Fruit fly (Drosophila melanogaster) S2 (cell line): ENCODE measurements around the gene CG42788.
A peak's percentile ranks its signal among the peaks of the same experiment; 100 is the strongest.

Experiments
- CG8478 ChIP-seq: fragments of >200 bp; optimal IDR thresholded peaks from 2 replicates; lab custom pipeline; 2018
- CTCF ChIP-seq, 2 experiments: fragments of >200 bp; optimal IDR thresholded peaks; 2 replicates each; lab custom pipeline; 2018

Gene CG42788

dm6 chr3R:15110135-15110534 is 21.6 kb downstream of the CG42788 start:
- TF ChIP-seq CTCF (optimal IDR thresholded peaks at IDR 0.05; lab: Kevin White, UChicago), result no peak
- TF ChIP-seq CG8478 (lab: Kevin White, UChicago), result no peak

dm6 chr3R:15095550-15096031 is 36.1 kb downstream of the CG42788 start, which contains the start of gene CG6966:
Gene CG6966 (minus strand): TSS chr3R:15095631.
- TF ChIP-seq CG8478 (lab: Kevin White, UChicago) (no peak), CTCF (optimal IDR thresholded peaks at IDR 0.05; lab: Kevin White, UChicago) (peak; percentile 77 to 79)

DNA sequence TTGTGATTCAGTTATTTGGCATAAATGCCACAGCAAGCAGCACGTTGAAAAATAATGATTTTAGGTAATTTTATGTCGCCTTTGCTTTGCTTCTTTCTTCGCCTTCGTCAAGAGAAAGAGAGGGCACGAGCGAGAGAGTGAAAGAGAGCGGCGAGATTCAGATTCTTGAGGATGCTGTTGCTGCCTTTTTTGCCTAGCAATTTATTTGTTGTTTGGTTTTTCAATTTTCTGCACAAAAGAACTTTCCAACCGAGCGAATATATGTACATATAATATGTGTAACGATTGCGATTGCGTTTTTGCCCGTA is 36.8 kb downstream of the CG42788 start:
- TF ChIP-seq CG8478 (lab: Kevin White, UChicago), result no peak
- TF ChIP-seq CTCF (optimal IDR thresholded peaks at IDR 0.05; lab: Kevin White, UChicago), result no peak

dm6 chr3R:15094218-15094928 is 37.4 kb downstream of the CG42788 start:
- no peak for TF ChIP-seq CG8478 (lab: Kevin White, UChicago)
- no peak for TF ChIP-seq CTCF (optimal IDR thresholded peaks at IDR 0.05; lab: Kevin White, UChicago)

- TF ChIP-seq CTCF (optimal IDR thresholded peaks at IDR 0.05; lab: Kevin White, UChicago), result no peak
- TF ChIP-seq CG8478 (lab: Kevin White, UChicago), result no peak
Measured at dm6 chr3R:15092784-15093183, 38.9 kb downstream of the CG42788 start.

- TF ChIP-seq CG8478 (lab: Kevin White, UChicago) (no peak), CTCF (optimal IDR thresholded peaks at IDR 0.05; lab: Kevin White, UChicago) (no peak)
Measured at dm6 chr3R:15092351-15092750, 39.4 kb downstream of the CG42788 start.

DNA sequence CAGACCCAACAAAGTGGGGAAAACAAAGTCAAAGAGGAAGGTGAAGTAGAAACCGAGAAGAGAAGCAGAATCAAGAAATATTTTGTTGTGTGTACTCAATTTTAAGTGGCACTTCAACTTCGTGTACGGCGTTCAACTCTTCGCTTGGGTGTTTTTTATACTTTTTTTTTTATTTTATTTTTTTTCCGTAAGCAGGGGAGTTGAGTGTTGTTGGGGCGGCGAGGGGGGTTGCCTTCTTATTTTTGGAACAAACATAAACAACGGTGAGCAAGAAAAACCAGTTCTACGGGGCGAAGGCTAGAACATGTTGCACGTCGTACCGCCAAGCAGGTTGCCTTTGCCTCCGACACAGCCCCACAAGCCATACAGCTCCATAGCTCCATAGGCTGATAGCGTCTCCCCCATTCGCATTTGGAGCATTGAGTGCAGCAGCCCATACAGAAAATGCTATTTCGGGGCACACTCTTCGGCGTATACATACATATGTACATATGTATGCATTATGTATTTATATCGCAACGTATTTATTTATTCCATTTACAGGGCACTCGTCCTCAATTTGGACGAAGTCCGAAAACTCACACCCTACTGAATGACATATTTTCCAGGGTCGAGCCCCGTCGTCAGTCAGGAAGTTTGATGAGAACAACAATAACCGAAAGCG is 39.9 kb downstream of the CG42788 start:
- TF ChIP-seq CTCF (optimal IDR thresholded peaks at IDR 0.05; lab: Kevin White, UChicago), result no peak
- TF ChIP-seq CG8478 (lab: Kevin White, UChicago), result no peak

dm6 chr3R:15089922-15090261 is 41.8 kb downstream of the CG42788 start:
- TF ChIP-seq CTCF (optimal IDR thresholded peaks at IDR 0.05; lab: Kevin White, UChicago), result no peak
- TF ChIP-seq CG8478 (lab: Kevin White, UChicago), result no peak

DNA sequence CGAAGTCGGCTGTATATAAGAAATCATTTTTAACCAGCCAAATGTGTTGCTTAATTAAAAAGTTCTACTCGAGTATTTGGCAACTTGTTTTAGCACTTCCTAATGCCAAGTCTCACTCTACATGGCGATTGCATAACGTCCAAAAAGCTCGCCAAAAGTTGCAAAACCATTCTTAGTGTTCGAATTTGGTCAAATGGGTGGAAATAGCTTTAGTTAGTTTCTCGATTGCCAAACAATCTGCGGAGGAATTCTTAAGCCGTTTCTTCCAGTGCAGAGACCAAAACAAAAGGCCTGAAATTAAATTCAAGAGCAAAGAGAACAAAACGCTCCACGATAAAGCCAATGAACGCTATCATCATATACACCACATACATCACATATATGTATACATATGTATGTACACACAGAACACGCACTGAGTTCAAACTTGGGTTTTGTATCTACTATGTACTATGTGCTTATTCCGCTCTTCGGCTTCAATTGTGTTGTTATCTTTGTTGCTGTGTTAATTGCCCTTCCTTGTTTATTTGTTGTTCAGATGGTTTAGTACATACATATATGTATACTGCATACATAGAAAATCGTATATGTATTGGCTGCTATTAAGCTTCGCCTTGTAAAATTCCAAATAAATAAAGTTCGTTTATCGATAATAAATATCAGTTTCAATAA is 42.3 kb downstream of the CG42788 start:
- TF ChIP-seq CG8478 (lab: Kevin White, UChicago), result no peak
- no peak for TF ChIP-seq CTCF (optimal IDR thresholded peaks at IDR 0.05; lab: Kevin White, UChicago)

DNA sequence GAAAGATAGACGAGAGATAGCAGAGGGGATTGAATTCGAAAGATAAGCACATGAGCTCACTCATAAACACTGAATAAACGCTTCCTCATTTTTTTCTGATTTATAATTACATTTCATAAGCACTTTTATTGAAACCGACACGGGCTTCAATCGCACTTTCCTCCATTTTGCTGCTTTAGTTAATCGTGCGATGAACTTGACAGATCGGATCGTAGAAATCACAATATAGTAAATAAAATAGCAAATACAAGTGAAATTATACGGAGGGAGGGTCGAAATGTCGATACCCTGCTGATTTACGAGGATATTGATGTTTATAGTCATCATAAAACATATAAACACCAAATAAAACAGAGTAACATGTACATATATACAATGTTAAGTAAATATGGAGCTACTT is 43.5 kb downstream of the CG42788 start:
- no peak for TF ChIP-seq CTCF (optimal IDR thresholded peaks at IDR 0.05; lab: Kevin White, UChicago)
- TF ChIP-seq CG8478 (lab: Kevin White, UChicago), result no peak

- no peak for TF ChIP-seq CTCF (optimal IDR thresholded peaks at IDR 0.05; lab: Kevin White, UChicago)
- no peak for TF ChIP-seq CG8478 (lab: Kevin White, UChicago)
Measured at dm6 chr3R:15087606-15088193, 44.0 kb downstream of the CG42788 start.

- TF ChIP-seq CG8478 (lab: Kevin White, UChicago) (no peak), CTCF (optimal IDR thresholded peaks at IDR 0.05; lab: Kevin White, UChicago) (no peak)
Measured at dm6 chr3R:15087043-15087442, 44.7 kb downstream of the CG42788 start.

DNA sequence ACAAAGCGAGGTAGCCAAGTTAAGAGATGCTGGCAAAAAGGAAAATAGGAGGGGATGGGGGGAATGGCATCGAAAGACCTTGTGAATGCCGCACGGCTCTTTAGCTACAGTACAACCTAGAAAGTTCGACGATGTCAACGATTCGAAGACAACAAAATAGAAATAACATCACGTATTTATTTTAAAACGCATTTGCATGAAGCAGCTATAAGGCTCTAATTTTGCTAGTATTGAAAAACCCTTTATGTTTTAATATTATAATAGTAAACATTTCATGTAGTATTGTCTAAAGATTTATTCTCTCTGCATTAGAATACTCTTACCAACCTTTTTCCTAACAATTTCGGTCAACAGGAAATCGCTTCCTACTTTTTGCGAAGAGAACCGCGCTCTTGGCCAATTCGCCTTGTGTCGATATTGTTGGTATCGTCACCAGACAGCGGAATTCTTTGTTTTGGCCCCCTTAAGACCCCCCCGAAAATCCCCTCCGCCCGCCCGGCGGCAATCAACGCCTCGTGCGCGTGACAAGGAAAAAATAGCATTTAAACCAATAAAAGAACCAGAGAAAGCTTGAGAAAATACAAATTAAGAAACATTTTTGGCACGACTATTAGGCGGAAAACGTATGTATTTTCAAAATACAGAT is 47.1 kb downstream of the CG42788 start:
- TF ChIP-seq CTCF (optimal IDR thresholded peaks at IDR 0.05; lab: Kevin White, UChicago), result no peak
- no peak for TF ChIP-seq CG8478 (lab: Kevin White, UChicago)

DNA sequence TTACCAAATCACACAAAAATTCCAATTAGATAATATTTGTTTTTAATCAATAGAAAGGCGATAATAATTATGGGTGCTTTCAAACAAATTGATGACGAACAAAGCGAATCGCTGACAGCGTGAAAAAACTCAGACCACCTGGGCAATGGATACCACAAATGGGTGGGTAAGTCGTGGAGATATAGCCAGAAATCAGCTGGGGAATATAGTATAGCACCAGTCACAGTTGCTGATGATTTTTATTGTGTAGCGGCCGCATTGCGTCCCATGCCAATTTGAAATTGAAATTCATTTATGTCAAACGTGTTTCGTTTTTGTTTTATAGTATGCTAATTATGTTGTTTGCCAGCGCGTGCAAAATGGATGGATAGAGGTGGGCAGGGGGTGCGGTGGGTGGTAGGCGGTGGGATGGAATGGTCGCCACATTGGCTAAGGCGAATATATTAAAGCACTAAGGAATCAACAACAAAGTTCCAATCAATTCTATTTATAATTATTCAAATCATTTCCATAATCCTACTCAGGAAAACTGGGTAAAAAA is 48.0 kb downstream of the CG42788 start:
- TF ChIP-seq CTCF (optimal IDR thresholded peaks at IDR 0.05; lab: Kevin White, UChicago) (no peak), CG8478 (lab: Kevin White, UChicago) (no peak)
